Worm (Caenorhabditis elegans) whole organism, late embryonic: Measurements from ENCODE around the gene F11C7.7.

Source experiments
- F13H6.1 ChIP-seq: sonication (generic microtip); optimal IDR thresholded peaks from 2 replicates; lab custom pipeline; 2016; ENCODE audit warnings: missing genetic modification characterization, missing compliant biosample characterization
- K02D7.2 ChIP-seq: sonication (generic microtip); optimal IDR thresholded peaks from 2 replicates; lab custom pipeline; 2017; ENCODE audit warnings: mild to moderate bottlenecking, missing genetic modification characterization, missing compliant biosample characterization
- T23F11.4 ChIP-seq: fragments of 200-800 bp; sonication (Bioruptor generic); optimal IDR thresholded peaks from 2 replicates; lab custom pipeline; 2018; ENCODE audit warnings: mild to moderate bottlenecking, missing genetic modification characterization, missing compliant biosample characterization
- ceh-18 ChIP-seq: sonication (generic microtip); optimal IDR thresholded peaks from 2 replicates; lab custom pipeline; 2016; ENCODE audit warnings: missing genetic modification characterization, missing compliant biosample characterization
- ceh-2 ChIP-seq: sonication (generic microtip); optimal IDR thresholded peaks from 2 replicates; lab custom pipeline; 2016; ENCODE audit warnings: missing genotype, missing genetic modification characterization, missing compliant biosample characterization
- ceh-30 ChIP-seq: fragments of 150-350 bp; optimal IDR thresholded peaks from 2 replicates; lab custom pipeline; 2014; ENCODE audit warnings: missing biosample characterization, missing genetic modification characterization
- ceh-34 ChIP-seq: sonication (generic microtip); optimal IDR thresholded peaks from 2 replicates; lab custom pipeline; 2016; ENCODE audit warnings: mild to moderate bottlenecking, missing genetic modification characterization, missing compliant biosample characterization
- ceh-45 ChIP-seq: fragments of 200-800 bp; sonication (Bioruptor generic); IDR thresholded peaks from 2 replicates; pipeline ENCODE4 v1.3.6; 2022; ENCODE audit warnings: missing genetic modification reagents, missing genetic modification characterization, missing compliant biosample characterization
- ceh-6 ChIP-seq: fragments of 200-800 bp; sonication (Bioruptor generic); optimal IDR thresholded peaks from 2 replicates; lab custom pipeline; 2018; ENCODE audit warnings: mild to moderate bottlenecking, missing genetic modification characterization, missing compliant biosample characterization
- ceh-9 ChIP-seq: sonication (generic microtip); optimal IDR thresholded peaks from 2 replicates; lab custom pipeline; 2016; ENCODE audit warnings: mild to moderate bottlenecking, missing genetic modification characterization, inconsistent platforms, missing compliant biosample characterization
- che-1 ChIP-seq: sonication (generic microtip); optimal IDR thresholded peaks from 2 replicates; lab custom pipeline; 2016; ENCODE audit warnings: mild to moderate bottlenecking, missing genetic modification characterization, missing compliant biosample characterization
- elt-4 ChIP-seq: sonication (generic microtip); optimal IDR thresholded peaks from 2 replicates; lab custom pipeline; 2016; ENCODE audit warnings: missing genetic modification characterization, missing compliant biosample characterization
- fkh-10 ChIP-seq: fragments of 150-350 bp; optimal IDR thresholded peaks from 2 replicates; lab custom pipeline; 2014; ENCODE audit warnings: missing biosample characterization, missing genetic modification reagents, missing genetic modification characterization
- fkh-6 ChIP-seq: sonication (generic microtip); optimal IDR thresholded peaks from 2 replicates; lab custom pipeline; 2016; ENCODE audit warnings: missing genetic modification characterization, missing compliant biosample characterization
- gmeb-2 ChIP-seq: sonication (generic microtip); optimal IDR thresholded peaks from 2 replicates; lab custom pipeline; 2016; ENCODE audit warnings: missing genetic modification characterization, inconsistent platforms, missing compliant biosample characterization
- hlh-30 ChIP-seq: sonication (generic microtip); optimal IDR thresholded peaks from 2 replicates; lab custom pipeline; 2017; ENCODE audit warnings: antibody characterized with exemption, missing genetic modification characterization, missing compliant biosample characterization; ENCODE audit not compliant: insufficient read depth
- hlh-6 ChIP-seq: sonication (generic microtip); optimal IDR thresholded peaks from 2 replicates; lab custom pipeline; 2016; ENCODE audit warnings: missing genotype, missing genetic modification characterization, missing compliant biosample characterization
- lim-6 ChIP-seq: sonication (generic microtip); optimal IDR thresholded peaks from 2 replicates; lab custom pipeline; 2016; ENCODE audit warnings: missing genetic modification characterization, missing compliant biosample characterization
- lin-11 ChIP-seq: fragments of 200-800 bp; sonication (Bioruptor generic); optimal IDR thresholded peaks from 2 replicates; lab custom pipeline; 2018; ENCODE audit warnings: mild to moderate bottlenecking, missing genetic modification characterization, missing compliant biosample characterization
- odd-2 ChIP-seq: sonication (generic microtip); optimal IDR thresholded peaks from 2 replicates; lab custom pipeline; 2017; ENCODE audit warnings: antibody characterized with exemption, mild to moderate bottlenecking, missing genetic modification characterization, missing compliant biosample characterization
- pag-3 ChIP-seq: sonication (generic microtip); optimal IDR thresholded peaks from 2 replicates; lab custom pipeline; 2016; ENCODE audit warnings: missing compliant biosample characterization, missing genetic modification characterization, borderline replicate concordance
- pat-9 ChIP-seq: fragments of 200-800 bp; sonication (Bioruptor generic); optimal IDR thresholded peaks from 2 replicates; lab custom pipeline; 2018; ENCODE audit warnings: mild to moderate bottlenecking, missing genetic modification characterization, moderate library complexity, missing compliant biosample characterization
- pax-1 ChIP-seq: fragments of 150-350 bp; optimal IDR thresholded peaks from 2 replicates; lab custom pipeline; 2014; ENCODE audit warnings: missing biosample characterization, missing genetic modification characterization
- pha-4 ChIP-seq: fragments of 150-350 bp; optimal IDR thresholded peaks from 2 replicates; lab custom pipeline; 2018; ENCODE audit warnings: missing biosample characterization, missing genetic modification reagents, missing genetic modification characterization
- sdc-2 ChIP-seq: sonication (generic microtip); optimal IDR thresholded peaks from 2 replicates; lab custom pipeline; 2016; ENCODE audit warnings: missing genotype, missing genetic modification characterization, missing compliant biosample characterization
- sox-2 ChIP-seq: fragments of 200-800 bp; sonication (Bioruptor generic); IDR thresholded peaks from 2 replicates; pipeline ENCODE4 v1.3.6; 2022; ENCODE audit warnings: missing genetic modification reagents, missing genetic modification characterization, missing compliant biosample characterization
- sox-4 ChIP-seq: sonication (generic microtip); optimal IDR thresholded peaks from 2 replicates; lab custom pipeline; 2017; ENCODE audit warnings: mild to moderate bottlenecking, missing genetic modification characterization, inconsistent platforms, missing compliant biosample characterization
- tbx-2 ChIP-seq: sonication (generic microtip); optimal IDR thresholded peaks from 2 replicates; lab custom pipeline; 2016; ENCODE audit warnings: missing genetic modification characterization, missing compliant biosample characterization
- tbx-7 ChIP-seq: sonication (generic microtip); optimal IDR thresholded peaks from 2 replicates; lab custom pipeline; 2016; ENCODE audit warnings: missing genotype, missing genetic modification characterization, missing compliant biosample characterization
- zip-5 ChIP-seq: sonication (generic microtip); optimal IDR thresholded peaks from 2 replicates; lab custom pipeline; 2016; ENCODE audit warnings: missing genetic modification characterization, missing compliant biosample characterization
- ztf-16 ChIP-seq: sonication (generic microtip); optimal IDR thresholded peaks from 2 replicates; lab custom pipeline; 2017; ENCODE audit warnings: missing genetic modification characterization, missing compliant biosample characterization

The F11C7.7 gene

DNA sequence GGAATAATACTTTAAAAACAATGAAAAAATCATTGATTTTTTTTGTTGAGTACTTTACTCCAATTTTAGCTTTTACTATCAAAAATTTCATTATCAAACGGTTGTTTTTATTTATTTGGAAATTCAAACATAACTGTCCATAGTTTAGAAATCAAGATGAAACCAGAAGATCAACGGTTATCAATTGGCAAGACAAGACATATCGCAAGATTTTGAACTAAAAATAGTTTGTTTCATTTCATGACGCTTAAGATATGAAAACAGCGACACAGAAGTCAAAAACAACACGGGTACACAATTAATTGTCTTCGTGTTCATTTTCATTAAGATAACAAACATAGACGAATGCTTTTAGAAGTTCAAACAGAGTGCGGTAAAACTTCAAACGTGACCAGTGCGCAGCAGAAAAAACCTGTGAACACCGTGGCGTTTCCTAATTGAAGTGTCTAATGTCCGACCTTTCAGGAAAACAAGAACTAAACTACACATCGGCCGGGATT lies 19.2 kb downstream of the F11C7.7 start:
- TF ChIP-seq T23F11.4 (no peak), lin-11 (tag; lab: Kevin White, UChicago) (no peak), tbx-7 (tag; lab: Kevin White, UChicago) (no peak), ceh-45 (GFP tag; lab: Robert Waterston, UW) (no peak), ceh-9 (tag; lab: Kevin White, UChicago) (no peak), che-1 (no peak), ceh-18 (tag; lab: Kevin White, UChicago) (no peak), pat-9 (tag; lab: Kevin White, UChicago) (no peak), sox-2 (GFP tag; lab: Robert Waterston, UW) (no peak), hlh-6 (tag; lab: Kevin White, UChicago) (no peak), zip-5 (tag; lab: Kevin White, UChicago) (no peak), lim-6 (tag; lab: Kevin White, UChicago) (no peak), ceh-6 (GFP tag; lab: Kevin White, UChicago) (no peak), fkh-10 (GFP tag; lab: Kevin White, UChicago) (no peak), odd-2 (no peak), elt-4 (tag; lab: Kevin White, UChicago) (no peak)

DNA sequence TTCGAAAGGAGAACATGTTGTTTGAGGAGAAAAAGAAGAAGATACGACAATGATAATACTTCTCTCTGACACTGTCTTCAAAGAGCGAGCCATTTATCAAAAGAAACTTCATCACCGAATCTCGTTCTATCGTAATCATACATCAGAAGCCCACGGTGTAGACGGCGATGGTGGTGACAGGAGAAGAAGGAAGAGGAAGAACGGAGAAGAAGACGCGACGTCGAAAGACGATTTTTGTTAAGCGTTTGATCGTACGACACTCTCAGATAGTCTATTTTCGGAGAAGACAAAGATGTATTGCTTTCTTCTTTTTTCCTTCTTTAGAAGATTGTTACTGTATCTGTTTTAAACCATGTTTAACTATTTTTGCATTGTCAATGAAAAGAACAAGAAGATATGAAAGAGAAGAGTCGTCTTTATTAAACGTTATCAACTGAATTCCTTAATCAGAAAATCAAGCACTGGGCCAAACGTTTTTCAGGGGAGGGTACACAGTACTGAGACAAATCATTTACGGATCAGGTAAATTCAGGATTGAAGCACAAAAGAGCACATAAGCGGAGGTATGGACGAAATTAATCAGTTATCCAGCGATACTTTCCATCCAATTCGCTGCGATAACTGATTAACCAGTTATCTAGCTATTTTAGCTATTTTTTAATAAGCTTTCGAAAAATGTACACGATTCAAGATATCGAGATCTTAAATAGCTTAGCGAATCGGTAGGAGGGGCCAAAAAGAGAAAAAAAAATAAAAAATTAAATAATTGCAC lies 21.6 kb downstream of the F11C7.7 start:
- TF ChIP-seq fkh-6 (tag; lab: Kevin White, UChicago) (no peak), K02D7.2 (no peak), hlh-6 (tag; lab: Kevin White, UChicago) (no peak), tbx-2 (no peak), pax-1 (tag; lab: Kevin White, UChicago) (no peak), sox-4 (tag; lab: Kevin White, UChicago) (no peak), ztf-16 (no peak), gmeb-2 (tag; lab: Kevin White, UChicago) (no peak), odd-2 (no peak), pha-4 (tag; lab: Kevin White, UChicago) (no peak), ceh-30 (tag; lab: Kevin White, UChicago) (no peak), pag-3 (tag; lab: Kevin White, UChicago) (no peak), ceh-2 (tag; lab: Kevin White, UChicago) (no peak), che-1 (no peak)
- TF ChIP-seq, all 69 proteins: peak for 0

DNA sequence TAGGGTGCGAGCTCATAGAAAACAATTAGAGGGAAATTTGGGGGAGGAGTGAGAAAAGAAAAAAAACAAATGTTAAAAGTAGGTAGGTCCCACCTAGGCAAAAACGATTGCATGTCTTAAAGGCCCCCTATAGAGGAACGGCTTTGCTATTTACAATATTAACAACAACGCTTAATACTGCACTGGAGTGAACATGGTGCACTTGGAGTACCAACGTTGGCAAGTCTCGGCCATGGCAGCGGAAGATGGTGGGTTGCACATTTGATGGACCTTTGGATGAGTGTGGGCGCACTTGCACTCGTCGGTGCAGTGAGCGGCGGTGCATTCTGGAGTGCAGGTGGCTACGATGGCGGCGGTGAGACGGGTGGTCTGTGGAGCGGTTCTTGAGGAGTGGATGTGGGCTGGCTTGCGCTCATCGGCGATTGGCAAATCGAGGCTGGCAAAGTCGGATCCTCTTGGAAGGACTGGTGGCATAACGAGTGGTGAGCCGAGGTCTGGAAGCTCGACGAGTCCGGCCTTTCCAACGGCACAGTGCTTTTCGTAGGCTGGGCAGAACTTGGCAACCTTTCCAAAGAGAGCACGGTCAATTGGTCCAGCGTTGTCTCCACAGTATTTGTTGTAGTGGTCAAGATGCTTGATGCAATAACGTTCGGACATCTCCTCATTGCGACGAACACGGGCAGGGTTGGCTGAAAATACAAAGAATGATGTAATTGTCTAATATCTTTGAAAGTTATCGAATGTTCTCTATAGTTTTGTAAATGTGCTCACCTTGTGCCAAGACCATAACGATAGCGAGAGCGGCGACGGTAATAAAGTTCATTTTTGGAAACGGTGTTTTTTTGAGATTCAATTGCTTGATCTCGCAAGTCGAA lies 22.4 kb downstream of the F11C7.7 start:
- TF ChIP-seq ceh-9 (tag; lab: Kevin White, UChicago) (no peak), fkh-6 (tag; lab: Kevin White, UChicago) (no peak), ceh-34 (tag; lab: Kevin White, UChicago) (no peak), ceh-2 (tag; lab: Kevin White, UChicago) (no peak), elt-4 (tag; lab: Kevin White, UChicago) (peak; percentile 31), sdc-2 (tag; lab: Kevin White, UChicago) (peak; percentile 4), hlh-6 (tag; lab: Kevin White, UChicago) (no peak), hlh-30 (no peak), F13H6.1 (tag; lab: Kevin White, UChicago) (no peak)

DNA sequence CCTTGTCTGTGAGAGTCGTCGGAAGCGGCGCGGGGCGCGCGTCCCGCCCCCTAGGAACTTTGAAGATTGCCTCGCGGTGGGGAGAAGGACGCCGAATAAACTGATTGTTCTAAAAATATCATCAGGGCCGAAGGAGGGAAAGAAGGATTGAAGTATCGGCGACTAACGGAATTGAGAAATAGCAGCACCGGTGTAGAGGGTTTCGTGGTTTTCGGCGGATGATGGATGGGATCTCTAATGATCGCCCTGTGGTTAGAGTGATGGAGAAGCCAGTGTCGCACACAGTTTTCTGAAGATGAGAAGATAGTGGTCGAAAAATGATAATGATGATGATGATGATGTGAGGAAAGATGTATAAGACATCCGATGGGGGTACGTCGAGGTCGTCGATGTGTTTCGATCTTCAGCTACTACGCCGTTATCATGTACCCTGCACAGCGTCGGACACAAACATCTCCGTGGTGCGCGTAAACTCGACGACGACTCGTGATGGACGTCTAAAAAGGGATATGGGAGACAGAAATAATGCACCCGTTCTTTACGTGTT lies 23.2 kb downstream of the F11C7.7 start, which contains the start of gene osm-11:
Gene osm-11 (minus strand): TSS at position 51 of the 547 bp plus-strand sequence.
- TF ChIP-seq ceh-6 (GFP tag; lab: Kevin White, UChicago): no peak
- TF ChIP-seq, all 69 proteins: peak for 0
